Fruit fly (Drosophila melanogaster): ENCODE data around the gene Nup133.

Gene Nup133

dm6 chr3R:22733751-22734150 lies 43.3 kb downstream of the Nup133 start, which contains the start of gene Takl2:
Gene Takl2 (minus strand): TSS chr3R:22733851.
- TF ChIP-seq CG12605 (GFP tag; IDR thresholded peaks at IDR 0.05) (no peak), EcR (GFP tag; optimal IDR thresholded peaks at IDR 0.05) (no peak), CG17806 (tag; optimal IDR thresholded peaks at IDR 0.05) (no peak), CG13204 (GFP tag; optimal IDR thresholded peaks at IDR 0.05) (no peak), D1 (tag; optimal IDR thresholded peaks at IDR 0.05) (no peak), CG4496 (GFP tag; IDR thresholded peaks at IDR 0.05) (no peak), CG15710 (tag; optimal IDR thresholded peaks at IDR 0.05) (no peak), CG34367 (tag; optimal IDR thresholded peaks at IDR 0.05) (no peak)

- no peak for TF ChIP-seq Pif1B (GFP tag; optimal IDR thresholded peaks at IDR 0.05)
- TF ChIP-seq Pif1A (GFP tag; optimal IDR thresholded peaks at IDR 0.05) = no peak
- TF ChIP-seq fd96Ca (GFP tag; IDR thresholded peaks at IDR 0.05) = no peak
- TF ChIP-seq CG9948 (tag; optimal IDR thresholded peaks at IDR 0.05) = no peak
- TF ChIP-seq Ets98B (GFP tag; IDR thresholded peaks at IDR 0.05) = no peak
- no peak for TF ChIP-seq D1 (tag; optimal IDR thresholded peaks at IDR 0.05)
- no peak for TF ChIP-seq CG8159 (tag; optimal IDR thresholded peaks at IDR 0.05)
- no peak for TF ChIP-seq CG15710 (tag; optimal IDR thresholded peaks at IDR 0.05)
- no peak for TF ChIP-seq gl (tag; optimal IDR thresholded peaks at IDR 0.05)
- no peak for TF ChIP-seq CG10348 (GFP tag; IDR thresholded peaks at IDR 0.05)
- no peak for TF ChIP-seq CG34367 (tag; optimal IDR thresholded peaks at IDR 0.05)
- TF ChIP-seq CG4496 (GFP tag; IDR thresholded peaks at IDR 0.05) = no peak
- TF ChIP-seq CG12605 (GFP tag; IDR thresholded peaks at IDR 0.05) = no peak
- TF ChIP-seq Snoo (tag; optimal IDR thresholded peaks at IDR 0.05) = no peak
- TF ChIP-seq CG14655 (GFP tag; optimal IDR thresholded peaks at IDR 0.05) = no peak
Measured at dm6 chr3R:22740930-22741329, 50.5 kb downstream of the Nup133 start, which contains the start of the genes Dcr-1 and CG6985. Gene Dcr-1 (minus strand): TSS chr3R:22741091. Gene CG6985 (plus strand): TSS chr3R:22741150.
